Worm (Caenorhabditis elegans) whole organism, L1 larva: Measurements from ENCODE around the gene lmtr-2.

Experiments used
- C04F5.9 ChIP-seq: sonication (generic microtip); optimal IDR thresholded peaks from 2 replicates; lab custom pipeline; 2016; ENCODE audit warnings: missing genetic modification characterization, missing compliant biosample characterization
- C16A3.4 ChIP-seq: fragments of 150-350 bp; optimal IDR thresholded peaks from 2 replicates; lab custom pipeline; 2014; ENCODE audit warnings: missing biosample characterization, missing genetic modification characterization
- F16B12.6 ChIP-seq: fragments of 150-350 bp; optimal IDR thresholded peaks from 2 replicates; lab custom pipeline; 2014; ENCODE audit warnings: missing biosample characterization, missing genetic modification characterization
- aha-1 ChIP-seq: fragments of 150-350 bp; optimal IDR thresholded peaks from 2 replicates; lab custom pipeline; 2014; ENCODE audit warnings: missing biosample characterization, missing genetic modification characterization
- blmp-1 ChIP-seq: fragments of 150-350 bp; optimal IDR thresholded peaks from 2 replicates; lab custom pipeline; 2014; ENCODE audit warnings: missing biosample characterization, missing genetic modification characterization
- ceh-63 ChIP-seq: fragments of 200-800 bp; sonication (Bioruptor generic); optimal IDR thresholded peaks from 2 replicates; lab custom pipeline; 2018; ENCODE audit warnings: mild to moderate bottlenecking, missing genetic modification characterization, missing compliant biosample characterization
- ceh-88 ChIP-seq: fragments of 200-800 bp; sonication (Bioruptor generic); IDR thresholded peaks from 2 replicates; pipeline ENCODE4 v1.3.6; 2022; ENCODE audit warnings: missing genetic modification characterization, missing compliant biosample characterization
- dpl-1 ChIP-seq, 3 experiments: fragments of 150-350 bp in 2 of 3; sonication (generic microtip) in 1 of 3; optimal IDR thresholded peaks; 2 replicates each; lab custom pipeline; 2014 to 2017; ENCODE audit warnings: missing biosample characterization in 3 of 3, missing genetic modification characterization in 3 of 3, missing genetic modification reagents in 3 of 3
- efl-1 ChIP-seq, 4 experiments: fragments of 150-350 bp; optimal IDR thresholded peaks in 3 of 4; peaks in 1 of 4; 1 replicate in 1 of 4; 2 replicates in 3 of 4; lab custom pipeline; 2014; ENCODE audit warnings: missing biosample characterization in 2 of 4, missing genetic modification characterization in 2 of 4, missing genetic modification reagents in 2 of 4
- efl-3 ChIP-seq: fragments of 200-800 bp; sonication (Bioruptor generic); optimal IDR thresholded peaks from 2 replicates; lab custom pipeline; 2018; ENCODE audit warnings: mild to moderate bottlenecking, missing genetic modification characterization, missing compliant biosample characterization
- fkh-10 ChIP-seq: sonication (generic microtip); optimal IDR thresholded peaks from 2 replicates; lab custom pipeline; 2017; ENCODE audit warnings: missing biosample characterization, missing genetic modification reagents, missing genetic modification characterization
- fkh-4 ChIP-seq: sonication (generic microtip); optimal IDR thresholded peaks from 2 replicates; lab custom pipeline; 2016; ENCODE audit warnings: missing compliant biosample characterization, missing genetic modification characterization, borderline replicate concordance
- fos-1 ChIP-seq: fragments of 150-350 bp; optimal IDR thresholded peaks from 2 replicates; lab custom pipeline; 2014; ENCODE audit warnings: missing biosample characterization, missing genetic modification characterization
- grh-1 ChIP-seq: fragments of 200-800 bp; sonication (Bioruptor generic); IDR thresholded peaks from 2 replicates; pipeline ENCODE4 v1.3.6; 2022; ENCODE audit warnings: missing genetic modification reagents, missing genetic modification characterization, missing compliant biosample characterization
- hlh-17 ChIP-seq: fragments of 200-800 bp; sonication (Bioruptor generic); optimal IDR thresholded peaks from 2 replicates; lab custom pipeline; 2018; ENCODE audit warnings: missing genetic modification characterization, mild to moderate bottlenecking, missing compliant biosample characterization, moderate library complexity, borderline replicate concordance
- jun-1 ChIP-seq: fragments of 150-350 bp; optimal IDR thresholded peaks from 2 replicates; lab custom pipeline; 2014; ENCODE audit warnings: missing biosample characterization, missing genetic modification reagents, missing genetic modification characterization
- lin-14 ChIP-seq: fragments of 200-800 bp; sonication (Bioruptor generic); optimal IDR thresholded peaks from 2 replicates; lab custom pipeline; 2018; ENCODE audit warnings: mild to moderate bottlenecking, missing genetic modification characterization, moderate library complexity, missing compliant biosample characterization
- lin-15B ChIP-seq: fragments of 150-350 bp; sonication (generic microtip); optimal IDR thresholded peaks from 3 replicates; lab custom pipeline; 2014; ENCODE audit warnings: missing biosample characterization, missing genetic modification characterization
- lin-35 ChIP-seq, 2 experiments: fragments of 150-350 bp; optimal IDR thresholded peaks; 2 replicates each; lab custom pipeline; 2014; ENCODE audit warnings: missing biosample characterization in 2 of 2, missing genetic modification characterization in 2 of 2, missing genetic modification reagents in 2 of 2
- lin-39 ChIP-seq: fragments of 150-350 bp; optimal IDR thresholded peaks from 2 replicates; lab custom pipeline; 2014; ENCODE audit warnings: missing biosample characterization, missing genetic modification reagents, missing genetic modification characterization
- lsy-2 ChIP-seq, 2 experiments: fragments of 150-350 bp; optimal IDR thresholded peaks; 2 replicates each; lab custom pipeline; 2014; ENCODE audit warnings: missing biosample characterization in 2 of 2, missing genetic modification characterization in 2 of 2
- mdl-1 ChIP-seq, 2 experiments: fragments of 150-350 bp; optimal IDR thresholded peaks; 2 replicates each; lab custom pipeline; 2014 to 2017; ENCODE audit warnings: missing biosample characterization in 2 of 2, missing genetic modification characterization in 2 of 2, inconsistent platforms in 1 of 2
- mef-2 ChIP-seq: fragments of 150-350 bp; optimal IDR thresholded peaks from 2 replicates; lab custom pipeline; 2014; ENCODE audit warnings: missing biosample characterization, missing genetic modification characterization
- mep-1 ChIP-seq: fragments of 150-350 bp; optimal IDR thresholded peaks from 2 replicates; lab custom pipeline; 2014; ENCODE audit warnings: missing biosample characterization, missing genetic modification characterization
- nhr-12 ChIP-seq: sonication (generic microtip); optimal IDR thresholded peaks from 2 replicates; lab custom pipeline; 2017; ENCODE audit warnings: missing biosample characterization, missing genetic modification characterization
- nhr-47 ChIP-seq: sonication (generic microtip); optimal IDR thresholded peaks from 2 replicates; lab custom pipeline; 2016; ENCODE audit warnings: mild to moderate bottlenecking, missing genetic modification characterization, moderate library complexity, missing compliant biosample characterization
- nhr-71 ChIP-seq: sonication (generic microtip); optimal IDR thresholded peaks from 2 replicates; lab custom pipeline; 2016; ENCODE audit warnings: mild to moderate bottlenecking, missing genetic modification characterization, moderate library complexity, missing compliant biosample characterization
- nhr-77 ChIP-seq: fragments of 150-350 bp; optimal IDR thresholded peaks from 2 replicates; lab custom pipeline; 2014; ENCODE audit warnings: missing biosample characterization, missing genetic modification characterization
- nhr-85 ChIP-seq: sonication (generic microtip); peaks from one replicate; lab custom pipeline; 2016; ENCODE audit warnings: missing genetic modification characterization, inconsistent platforms, missing compliant biosample characterization
- nhr-90 ChIP-seq: sonication (generic microtip); optimal IDR thresholded peaks from 2 replicates; lab custom pipeline; 2016; ENCODE audit warnings: mild to moderate bottlenecking, missing genetic modification characterization, missing compliant biosample characterization; ENCODE audit not compliant: poor library complexity
- pag-3 ChIP-seq: sonication (generic microtip); optimal IDR thresholded peaks from 2 replicates; lab custom pipeline; 2017; ENCODE audit warnings: missing genetic modification characterization, mild to moderate bottlenecking, missing compliant biosample characterization, antibody characterized with exemption, borderline replicate concordance; ENCODE audit not compliant: insufficient read depth
- pqm-1 ChIP-seq: sonication (generic microtip); optimal IDR thresholded peaks from 3 replicates; lab custom pipeline; 2017; ENCODE audit warnings: missing biosample characterization, missing genetic modification characterization
- rnt-1 ChIP-seq: sonication (generic microtip); optimal IDR thresholded peaks from 2 replicates; lab custom pipeline; 2016; ENCODE audit warnings: mild to moderate bottlenecking, missing genetic modification characterization, moderate library complexity, missing compliant biosample characterization
- snpc-4 ChIP-seq: fragments of 150-350 bp; optimal IDR thresholded peaks from 2 replicates; lab custom pipeline; 2014; ENCODE audit warnings: missing biosample characterization, missing genetic modification characterization
- snu-23 ChIP-seq: sonication (generic microtip); optimal IDR thresholded peaks from 2 replicates; lab custom pipeline; 2016; ENCODE audit warnings: missing genetic modification characterization, missing compliant biosample characterization
- sup-37 ChIP-seq: fragments of 200-800 bp; sonication (Bioruptor generic); optimal IDR thresholded peaks from 2 replicates; lab custom pipeline; 2018; ENCODE audit warnings: mild to moderate bottlenecking, missing genetic modification characterization, missing compliant biosample characterization
- tbx-2 ChIP-seq: sonication (generic microtip); optimal IDR thresholded peaks from 2 replicates; lab custom pipeline; 2016; ENCODE audit warnings: missing genetic modification characterization, missing compliant biosample characterization
- tlp-1 ChIP-seq: fragments of 150-350 bp; optimal IDR thresholded peaks from 2 replicates; lab custom pipeline; 2014; ENCODE audit warnings: missing biosample characterization, missing genetic modification characterization
- unc-130 ChIP-seq: fragments of 150-350 bp; optimal IDR thresholded peaks from 2 replicates; lab custom pipeline; 2017; ENCODE audit warnings: missing biosample characterization, missing genetic modification characterization, inconsistent platforms
- unc-86 ChIP-seq: sonication (generic microtip); optimal IDR thresholded peaks from 2 replicates; lab custom pipeline; 2016; ENCODE audit warnings: missing genetic modification characterization, missing compliant biosample characterization
- unc-98 ChIP-seq: fragments of 200-800 bp; sonication (Bioruptor generic); IDR thresholded peaks from 2 replicates; pipeline ENCODE4 v1.3.6; 2022; ENCODE audit warnings: missing genetic modification characterization, missing compliant biosample characterization
- xbp-1 ChIP-seq: sonication (generic microtip); optimal IDR thresholded peaks from 2 replicates; lab custom pipeline; 2016; ENCODE audit warnings: missing genetic modification characterization, missing compliant biosample characterization
- zip-4 ChIP-seq: fragments of 200-800 bp; sonication (Bioruptor generic); optimal IDR thresholded peaks from 2 replicates; lab custom pipeline; 2018; ENCODE audit warnings: mild to moderate bottlenecking, missing genetic modification characterization, moderate library complexity, missing compliant biosample characterization

lmtr-2 gene

DNA sequence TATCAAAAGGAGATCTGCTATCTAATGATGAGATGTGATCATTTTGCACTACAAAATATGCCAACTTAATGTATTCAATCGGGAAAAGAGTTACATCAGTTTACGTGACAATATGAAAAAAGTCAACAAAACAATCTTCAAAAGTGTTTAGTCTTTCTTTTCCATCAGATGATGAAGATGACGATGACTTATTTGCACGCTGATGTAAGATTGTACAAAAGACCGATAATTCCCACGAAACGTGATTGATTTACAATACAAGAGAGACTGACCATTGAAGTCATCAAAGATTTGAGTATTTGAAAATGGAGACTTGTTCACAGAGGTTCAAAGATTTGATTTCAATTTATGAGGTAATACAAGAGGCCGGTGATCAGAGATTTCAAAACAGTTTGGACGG, 14.4 kb upstream of the lmtr-2 start (continued):
- TF ChIP-seq unc-130 (tag; lab: Kevin White, UChicago) (no peak), nhr-90 (tag; lab: Kevin White, UChicago) (no peak), fos-1 (no peak), lin-15B (no peak), mep-1 (tag; lab: Kevin White, UChicago) (peak; percentile 23)

DNA sequence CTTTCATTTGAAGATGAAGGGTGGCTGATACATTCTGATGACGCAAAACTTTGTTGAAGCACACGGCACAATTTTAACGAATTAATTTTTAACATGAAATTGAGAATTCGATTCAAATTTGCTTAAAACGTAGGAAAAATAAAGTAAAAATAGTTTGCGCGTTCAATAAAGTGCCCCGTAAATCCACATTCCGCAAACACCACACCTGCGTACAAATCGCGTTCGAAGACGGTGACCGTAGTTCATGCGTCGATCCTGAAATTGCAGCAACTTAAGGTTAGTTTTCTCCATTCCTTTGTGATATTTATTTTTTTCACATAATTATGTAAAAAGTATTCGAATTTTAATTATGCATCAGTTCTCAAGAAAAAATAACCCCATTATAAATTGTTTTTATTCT, 13.8 kb upstream of the lmtr-2 start, which contains the start of gene F43H9.3:
Gene F43H9.3 (minus strand): TSS at position 189 of the 400 bp plus-strand sequence.
- TF ChIP-seq C04F5.9 (tag; lab: Kevin White, UChicago) (no peak), snpc-4 (tag; lab: Kevin White, UChicago) (no peak), unc-98 (GFP tag; lab: Robert Waterston, UW) (no peak), xbp-1 (tag; lab: Kevin White, UChicago) (no peak), lin-15B (no peak), snu-23 (peak; percentile 19), nhr-77 (tag; lab: Kevin White, UChicago) (no peak), blmp-1 (tag; lab: Kevin White, UChicago) (no peak), nhr-47 (tag; lab: Kevin White, UChicago) (no peak), lin-35 (GFP tag; optimal IDR thresholded peaks at IDR 0.05; lab: Kevin White, UChicago) (peak; percentile 29 to 58), hlh-17 (GFP tag; lab: Kevin White, UChicago) (no peak), nhr-85 (tag; lab: Kevin White, UChicago) (no peak), fos-1 (no peak), nhr-12 (no peak), grh-1 (GFP tag; lab: Robert Waterston, UW) (no peak), unc-130 (tag; lab: Kevin White, UChicago) (peak; percentile 28), rnt-1 (no peak), lin-39 (tag; lab: Kevin White, UChicago) (no peak), pqm-1 (tag; lab: Kevin White, UChicago) (no peak), efl-1 (optimal IDR thresholded peaks at IDR 0.05; lab: Kevin White, UChicago) (peak; percentile 62 to 70), efl-1 (GFP tag; optimal IDR thresholded peaks at IDR 0.05 in 1 of 2; lab: Kevin White, UChicago) (peak; percentile 61 to 79), unc-86 (tag; lab: Kevin White, UChicago) (no peak), aha-1 (tag; lab: Kevin White, UChicago) (no peak), mdl-1 (tag; optimal IDR thresholded peaks at IDR 0.05; lab: Kevin White, UChicago) (peak in 1 of 2 experiments; percentile 17), F16B12.6 (tag; lab: Kevin White, UChicago) (peak; percentile 80), fkh-4 (tag; lab: Kevin White, UChicago) (no peak), mef-2 (no peak), zip-4 (GFP tag; lab: Kevin White, UChicago) (no peak), lsy-2 (tag; optimal IDR thresholded peaks at IDR 0.05; lab: Kevin White, UChicago) (peak; percentile 28 to 95), jun-1 (tag; lab: Kevin White, UChicago) (no peak), dpl-1 (GFP tag; optimal IDR thresholded peaks at IDR 0.05; lab: Kevin White, UChicago) (peak in 2 of 3 experiments; percentile 47 to 60), efl-3 (GFP tag; lab: Kevin White, UChicago) (no peak), ceh-63 (GFP tag; lab: Kevin White, UChicago) (no peak), nhr-71 (tag; lab: Kevin White, UChicago) (no peak), ceh-88 (no peak), sup-37 (GFP tag; lab: Kevin White, UChicago) (no peak), lin-14 (GFP tag; lab: Kevin White, UChicago) (no peak), fkh-10 (GFP tag; lab: Kevin White, UChicago) (no peak), pag-3 (tag; lab: Kevin White, UChicago) (no peak), tlp-1 (tag; lab: Kevin White, UChicago) (no peak), tbx-2 (tag; lab: Kevin White, UChicago) (no peak), C16A3.4 (tag; lab: Kevin White, UChicago) (peak; percentile 55), nhr-90 (tag; lab: Kevin White, UChicago) (no peak)
